Worm (Caenorhabditis elegans): Measurements from ENCODE around the gene F37C4.6.

ce11 chrIV:3873706-3874105, 4.4 kb downstream of the F37C4.6 start, which contains the start of gene F37C4.5:
- TF ChIP-seq sox-4 (tag; optimal IDR thresholded peaks at IDR 0.05): no peak
- TF ChIP-seq rnt-1 (tag; optimal IDR thresholded peaks at IDR 0.05): no peak
- TF ChIP-seq unc-62 (GFP tag; optimal IDR thresholded peaks at IDR 0.05): no peak
- TF ChIP-seq skn-1 (tag; optimal IDR thresholded peaks at IDR 0.05): no peak
- no peak for TF ChIP-seq sptf-1 (tag; optimal IDR thresholded peaks at IDR 0.05)
- TF ChIP-seq pag-3 (tag; optimal IDR thresholded peaks at IDR 0.05; ENCODE audit: borderline replicate concordance, insufficient read depth): no peak
- TF ChIP-seq fkh-10 (GFP tag; optimal IDR thresholded peaks at IDR 0.05): no peak
- TF ChIP-seq nhr-76 (tag; optimal IDR thresholded peaks at IDR 0.05): no peak
- TF ChIP-seq alr-1 (tag; optimal IDR thresholded peaks at IDR 0.05; ENCODE audit: borderline replicate concordance): no peak
- no peak for TF ChIP-seq egl-27 (tag; optimal IDR thresholded peaks at IDR 0.05)
- no peak for TF ChIP-seq unc-86 (tag; optimal IDR thresholded peaks at IDR 0.05)
- TF ChIP-seq lin-39 (tag; optimal IDR thresholded peaks at IDR 0.05): no peak
- no peak for TF ChIP-seq fos-1 (tag; optimal IDR thresholded peaks at IDR 0.05)

All from whole organism, L1 larva.